Worm (Caenorhabditis elegans) whole organism, L2 larva: ENCODE data around the gene npax-4.

ENCODE experiments used
- ceh-82 ChIP-seq: fragments of 150-350 bp; optimal IDR thresholded peaks from 2 replicates; lab custom pipeline; 2014; ENCODE audit warnings: missing biosample characterization, missing genetic modification characterization
- egl-27 ChIP-seq: sonication (generic microtip); optimal IDR thresholded peaks from 3 replicates; lab custom pipeline; 2017; ENCODE audit warnings: missing biosample characterization, missing genetic modification reagents, missing genetic modification characterization
- nhr-25 ChIP-seq: fragments of 150-350 bp; sonication (generic microtip); optimal IDR thresholded peaks from 3 replicates; lab custom pipeline; 2014; ENCODE audit warnings: missing biosample characterization, missing genetic modification characterization
- nhr-6 ChIP-seq: fragments of 150-350 bp; optimal IDR thresholded peaks from 2 replicates; lab custom pipeline; 2014; ENCODE audit warnings: missing biosample characterization, missing genetic modification characterization
- sem-4 ChIP-seq: fragments of 150-350 bp; optimal IDR thresholded peaks from 2 replicates; lab custom pipeline; 2014; ENCODE audit warnings: missing biosample characterization, missing genetic modification reagents, missing genetic modification characterization

ce11 chrIV:8921166-8921565, 41.5 kb upstream of the npax-4 start:
- no peak for TF ChIP-seq nhr-25 (tag; lab: Kevin White, UChicago)
- no peak for TF ChIP-seq sem-4 (tag; lab: Kevin White, UChicago)
- no peak for TF ChIP-seq ceh-82 (tag; lab: Kevin White, UChicago)
- TF ChIP-seq egl-27 (tag; lab: Kevin White, UChicago), result no peak
- no peak for TF ChIP-seq nhr-6
